Worm (Caenorhabditis elegans): Measurements from ENCODE around the gene clc-29.

DNA sequence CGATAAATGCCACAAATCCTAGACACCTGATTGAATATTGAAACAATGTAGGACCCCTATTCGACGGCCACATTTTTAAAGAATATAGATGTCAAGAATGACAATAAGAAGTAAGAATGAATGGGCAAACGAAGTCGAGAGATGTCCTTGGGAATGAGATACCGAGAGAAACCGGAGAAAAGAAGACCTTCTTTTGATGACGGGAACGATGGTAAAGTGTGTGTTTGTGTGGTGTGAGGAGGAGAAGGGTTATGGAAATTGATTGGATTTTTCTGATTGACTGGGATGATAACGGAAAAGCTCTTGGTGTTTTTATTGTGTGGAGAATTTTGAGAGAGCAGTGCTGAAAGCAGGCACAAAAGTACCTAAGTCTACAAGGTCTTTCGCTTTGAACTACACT, 20.9 kb upstream of the clc-29 start, which contains the start of gene R05D3.9:
- TF ChIP-seq ama-1 (optimal IDR thresholded peaks at IDR 0.05) (no peak), flt-1 (GFP tag; IDR thresholded peaks at IDR 0.05) (no peak), scrt-1 (GFP tag; IDR thresholded peaks at IDR 0.05) (no peak)

Data from whole organism, early embryonic.